Worm (Caenorhabditis elegans) whole organism, L1 larva: ENCODE data around the gene ZC412.3.

ENCODE experiments used
- C16A3.4 ChIP-seq: fragments of 150-350 bp; optimal IDR thresholded peaks from 2 replicates; lab custom pipeline; 2014; ENCODE audit warnings: missing biosample characterization, missing genetic modification characterization
- C34B4.2 ChIP-seq: sonication (generic microtip); optimal IDR thresholded peaks from 2 replicates; lab custom pipeline; 2017; ENCODE audit warnings: mild to moderate bottlenecking, missing genetic modification characterization, missing compliant biosample characterization
- aha-1 ChIP-seq: fragments of 150-350 bp; optimal IDR thresholded peaks from 2 replicates; lab custom pipeline; 2014; ENCODE audit warnings: missing biosample characterization, missing genetic modification characterization
- blmp-1 ChIP-seq: fragments of 150-350 bp; optimal IDR thresholded peaks from 2 replicates; lab custom pipeline; 2014; ENCODE audit warnings: missing biosample characterization, missing genetic modification characterization
- ceh-63 ChIP-seq: fragments of 200-800 bp; sonication (Bioruptor generic); optimal IDR thresholded peaks from 2 replicates; lab custom pipeline; 2018; ENCODE audit warnings: mild to moderate bottlenecking, missing genetic modification characterization, missing compliant biosample characterization
- ceh-88 ChIP-seq: fragments of 200-800 bp; sonication (Bioruptor generic); IDR thresholded peaks from 2 replicates; pipeline ENCODE4 v1.3.6; 2022; ENCODE audit warnings: missing genetic modification characterization, missing compliant biosample characterization
- ceh-90 ChIP-seq: sonication (generic microtip); optimal IDR thresholded peaks from 2 replicates; lab custom pipeline; 2016; ENCODE audit warnings: missing genetic modification characterization, missing compliant biosample characterization
- dpl-1 ChIP-seq, 3 experiments: fragments of 150-350 bp in 2 of 3; sonication (generic microtip) in 1 of 3; optimal IDR thresholded peaks; 2 replicates each; lab custom pipeline; 2014 to 2017; ENCODE audit warnings: missing biosample characterization in 3 of 3, missing genetic modification characterization in 3 of 3, missing genetic modification reagents in 3 of 3
- dsc-1 ChIP-seq: sonication (generic microtip); optimal IDR thresholded peaks from 2 replicates; lab custom pipeline; 2016; ENCODE audit warnings: mild to moderate bottlenecking, missing genetic modification characterization, missing compliant biosample characterization
- egl-13 ChIP-seq: sonication (generic microtip); optimal IDR thresholded peaks from 2 replicates; lab custom pipeline; 2016; ENCODE audit warnings: missing genotype, missing genetic modification reagents, missing genetic modification characterization, missing compliant biosample characterization
- egl-27 ChIP-seq, 2 experiments: fragments of 150-350 bp in 1 of 2; sonication (generic microtip); optimal IDR thresholded peaks; 3 replicates each; lab custom pipeline; 2017 to 2018; ENCODE audit warnings: missing biosample characterization in 2 of 2, missing genetic modification characterization in 2 of 2, missing genetic modification reagents in 2 of 2
- elt-2 ChIP-seq: sonication (generic microtip); optimal IDR thresholded peaks from 2 replicates; lab custom pipeline; 2016; ENCODE audit warnings: missing genetic modification characterization, mild to moderate bottlenecking, inconsistent platforms, missing compliant biosample characterization, missing genetic modification reagents
- elt-3 ChIP-seq, 6 experiments: fragments of 150-350 bp in 1 of 6; sonication (generic microtip); optimal IDR thresholded peaks; 2 replicates each; lab custom pipeline; 2017 to 2018; ENCODE audit warnings: missing biosample characterization in 6 of 6, missing genetic modification characterization in 6 of 6, inconsistent platforms in 1 of 6
- ets-5 ChIP-seq: fragments of 200-800 bp; sonication (Bioruptor generic); IDR thresholded peaks from 2 replicates; pipeline ENCODE4 v1.3.6; 2022; ENCODE audit warnings: missing genetic modification characterization, missing compliant biosample characterization
- fkh-8 ChIP-seq: sonication (generic microtip); optimal IDR thresholded peaks from 2 replicates; lab custom pipeline; 2016; ENCODE audit warnings: mild to moderate bottlenecking, missing genetic modification characterization, missing compliant biosample characterization
- fos-1 ChIP-seq: fragments of 150-350 bp; optimal IDR thresholded peaks from 2 replicates; lab custom pipeline; 2014; ENCODE audit warnings: missing biosample characterization, missing genetic modification characterization
- hlh-4 ChIP-seq: sonication (generic microtip); optimal IDR thresholded peaks from 2 replicates; lab custom pipeline; 2016; ENCODE audit warnings: mild to moderate bottlenecking, missing genetic modification characterization, missing compliant biosample characterization
- hpl-2 ChIP-seq: fragments of 150-350 bp; optimal IDR thresholded peaks from 2 replicates; lab custom pipeline; 2014; ENCODE audit warnings: missing biosample characterization, missing genetic modification reagents, missing genetic modification characterization
- lin-13 ChIP-seq: fragments of 150-350 bp; optimal IDR thresholded peaks from 2 replicates; lab custom pipeline; 2014; ENCODE audit warnings: missing biosample characterization, missing genetic modification reagents, missing genetic modification characterization
- lin-14 ChIP-seq: fragments of 200-800 bp; sonication (Bioruptor generic); optimal IDR thresholded peaks from 2 replicates; lab custom pipeline; 2018; ENCODE audit warnings: mild to moderate bottlenecking, missing genetic modification characterization, moderate library complexity, missing compliant biosample characterization
- lin-35 ChIP-seq, 2 experiments: fragments of 150-350 bp; optimal IDR thresholded peaks; 2 replicates each; lab custom pipeline; 2014; ENCODE audit warnings: missing biosample characterization in 2 of 2, missing genetic modification characterization in 2 of 2, missing genetic modification reagents in 2 of 2
- lin-39 ChIP-seq: fragments of 150-350 bp; optimal IDR thresholded peaks from 2 replicates; lab custom pipeline; 2014; ENCODE audit warnings: missing biosample characterization, missing genetic modification reagents, missing genetic modification characterization
- mab-9 ChIP-seq: fragments of 200-800 bp; sonication (Bioruptor generic); IDR thresholded peaks from 2 replicates; pipeline ENCODE4 v1.3.6; 2022; ENCODE audit warnings: missing genetic modification reagents, missing genetic modification characterization, missing compliant biosample characterization
- nhr-11 ChIP-seq: fragments of 150-350 bp; optimal IDR thresholded peaks from 2 replicates; lab custom pipeline; 2014; ENCODE audit warnings: missing biosample characterization, missing genetic modification characterization
- nhr-12 ChIP-seq: sonication (generic microtip); optimal IDR thresholded peaks from 2 replicates; lab custom pipeline; 2017; ENCODE audit warnings: missing biosample characterization, missing genetic modification characterization
- nhr-20 ChIP-seq: sonication (generic microtip); optimal IDR thresholded peaks from 2 replicates; lab custom pipeline; 2016; ENCODE audit warnings: mild to moderate bottlenecking, missing genetic modification characterization, missing compliant biosample characterization
- nhr-28 ChIP-seq: fragments of 150-350 bp; optimal IDR thresholded peaks from 2 replicates; lab custom pipeline; 2014; ENCODE audit warnings: missing biosample characterization, missing genetic modification characterization
- nhr-71 ChIP-seq: sonication (generic microtip); optimal IDR thresholded peaks from 2 replicates; lab custom pipeline; 2016; ENCODE audit warnings: mild to moderate bottlenecking, missing genetic modification characterization, moderate library complexity, missing compliant biosample characterization
- nhr-76 ChIP-seq: sonication (generic microtip); optimal IDR thresholded peaks from 2 replicates; lab custom pipeline; 2017; ENCODE audit warnings: missing biosample characterization, missing genetic modification characterization
- nhr-84 ChIP-seq: sonication (generic microtip); optimal IDR thresholded peaks from 2 replicates; lab custom pipeline; 2017; ENCODE audit warnings: missing biosample characterization, missing genetic modification characterization
- nhr-85 ChIP-seq: sonication (generic microtip); peaks from one replicate; lab custom pipeline; 2016; ENCODE audit warnings: missing genetic modification characterization, inconsistent platforms, missing compliant biosample characterization
- nhr-90 ChIP-seq: sonication (generic microtip); optimal IDR thresholded peaks from 2 replicates; lab custom pipeline; 2016; ENCODE audit warnings: mild to moderate bottlenecking, missing genetic modification characterization, missing compliant biosample characterization; ENCODE audit not compliant: poor library complexity
- pax-3 ChIP-seq: fragments of 200-800 bp; sonication (Bioruptor generic); optimal IDR thresholded peaks from 2 replicates; lab custom pipeline; 2018; ENCODE audit warnings: mild to moderate bottlenecking, missing genetic modification characterization, moderate library complexity, missing compliant biosample characterization
- pqm-1 ChIP-seq: sonication (generic microtip); optimal IDR thresholded peaks from 3 replicates; lab custom pipeline; 2017; ENCODE audit warnings: missing biosample characterization, missing genetic modification characterization
- rnt-1 ChIP-seq: sonication (generic microtip); optimal IDR thresholded peaks from 2 replicates; lab custom pipeline; 2016; ENCODE audit warnings: mild to moderate bottlenecking, missing genetic modification characterization, moderate library complexity, missing compliant biosample characterization
- skn-1 ChIP-seq: fragments of 150-350 bp; optimal IDR thresholded peaks from 2 replicates; lab custom pipeline; 2014; ENCODE audit warnings: missing biosample characterization, missing genetic modification characterization
- snpc-4 ChIP-seq: fragments of 150-350 bp; optimal IDR thresholded peaks from 2 replicates; lab custom pipeline; 2014; ENCODE audit warnings: missing biosample characterization, missing genetic modification characterization
- snu-23 ChIP-seq: sonication (generic microtip); optimal IDR thresholded peaks from 2 replicates; lab custom pipeline; 2016; ENCODE audit warnings: missing genetic modification characterization, missing compliant biosample characterization
- sox-4 ChIP-seq: sonication (generic microtip); optimal IDR thresholded peaks from 2 replicates; lab custom pipeline; 2016; ENCODE audit warnings: missing genetic modification characterization, missing compliant biosample characterization
- sptf-1 ChIP-seq: fragments of 150-350 bp; optimal IDR thresholded peaks from 2 replicates; lab custom pipeline; 2014; ENCODE audit warnings: missing biosample characterization, missing genetic modification characterization
- sup-37 ChIP-seq: fragments of 200-800 bp; sonication (Bioruptor generic); optimal IDR thresholded peaks from 2 replicates; lab custom pipeline; 2018; ENCODE audit warnings: mild to moderate bottlenecking, missing genetic modification characterization, missing compliant biosample characterization
- unc-30 ChIP-seq: sonication (generic microtip); optimal IDR thresholded peaks from 2 replicates; lab custom pipeline; 2017; ENCODE audit warnings: missing biosample characterization, missing genetic modification characterization
- unc-62 ChIP-seq: fragments of 150-350 bp; optimal IDR thresholded peaks from 2 replicates; lab custom pipeline; 2014; ENCODE audit warnings: missing biosample characterization, missing genetic modification reagents, missing genetic modification characterization
- unc-86 ChIP-seq: sonication (generic microtip); optimal IDR thresholded peaks from 2 replicates; lab custom pipeline; 2016; ENCODE audit warnings: missing genetic modification characterization, missing compliant biosample characterization
- unc-98 ChIP-seq: fragments of 200-800 bp; sonication (Bioruptor generic); IDR thresholded peaks from 2 replicates; pipeline ENCODE4 v1.3.6; 2022; ENCODE audit warnings: missing genetic modification characterization, missing compliant biosample characterization
- zag-1 ChIP-seq: fragments of 150-350 bp; optimal IDR thresholded peaks from 2 replicates; lab custom pipeline; 2014; ENCODE audit warnings: missing biosample characterization, missing genetic modification characterization

The ZC412.3 gene

ce11 chrV:14838130-14838529 is 33.2 kb downstream of the ZC412.3 start:
- TF ChIP-seq rnt-1 (tag; lab: Kevin White, UChicago) = no peak
- no peak for TF ChIP-seq unc-30
- TF ChIP-seq lin-35 (GFP tag; optimal IDR thresholded peaks at IDR 0.05; lab: Kevin White, UChicago) = no peak
- no peak for TF ChIP-seq fos-1 (tag; lab: Kevin White, UChicago)
- TF ChIP-seq nhr-71 (tag; lab: Kevin White, UChicago) = no peak
- no peak for TF ChIP-seq dsc-1
- no peak for TF ChIP-seq ceh-63
- TF ChIP-seq nhr-28 (tag; lab: Kevin White, UChicago) = no peak
- TF ChIP-seq lin-39 (tag; lab: Kevin White, UChicago) = no peak

- TF ChIP-seq lin-14 (GFP tag; lab: Kevin White, UChicago) (peak; percentile 55), unc-62 (GFP tag; lab: Kevin White, UChicago) (no peak), fos-1 (tag; lab: Kevin White, UChicago) (no peak), snu-23 (peak; percentile 0), unc-98 (GFP tag; lab: Robert Waterston, UW) (no peak), C34B4.2 (tag; lab: Kevin White, UChicago) (no peak), unc-30 (no peak), egl-27 (tag; optimal IDR thresholded peaks at IDR 0.05; lab: Kevin White, UChicago) (no peak), nhr-76 (no peak), zag-1 (tag; lab: Kevin White, UChicago) (no peak), blmp-1 (tag; lab: Kevin White, UChicago) (peak; percentile 93), elt-3 (tag; optimal IDR thresholded peaks at IDR 0.05; lab: Kevin White, UChicago) (no peak), fkh-8 (tag; lab: Kevin White, UChicago) (no peak)
- TF ChIP-seq, all 84 proteins: peak for 3
Measured at ce11 chrV:14835075-14835991, 36.0 kb downstream of the ZC412.3 start.

- TF ChIP-seq zag-1 (tag; lab: Kevin White, UChicago) = no peak
- TF ChIP-seq nhr-84 (tag; lab: Kevin White, UChicago) = no peak
- no peak for TF ChIP-seq unc-98 (GFP tag; lab: Robert Waterston, UW)
- no peak for TF ChIP-seq sup-37 (GFP tag; lab: Kevin White, UChicago)
- TF ChIP-seq aha-1 (tag; lab: Kevin White, UChicago) = no peak
- TF ChIP-seq sox-4 (tag; lab: Kevin White, UChicago) = no peak
- TF ChIP-seq lin-14 (GFP tag; lab: Kevin White, UChicago) = peak; percentile 88
- no peak for TF ChIP-seq hpl-2 (GFP tag; lab: Kevin White, UChicago)
- TF ChIP-seq unc-62 (GFP tag; lab: Kevin White, UChicago) = no peak
- no peak for TF ChIP-seq blmp-1 (tag; lab: Kevin White, UChicago)
- no peak for TF ChIP-seq ceh-90 (tag; lab: Kevin White, UChicago)
- TF ChIP-seq unc-86 = peak; percentile 59
- TF ChIP-seq elt-2 (tag; lab: Kevin White, UChicago) = no peak
- no peak for TF ChIP-seq egl-13 (tag; lab: Kevin White, UChicago)
- TF ChIP-seq nhr-12 (tag; lab: Kevin White, UChicago) = no peak
- no peak for TF ChIP-seq C16A3.4 (tag; lab: Kevin White, UChicago)
- TF ChIP-seq pax-3 = no peak
- no peak for TF ChIP-seq skn-1 (tag; lab: Kevin White, UChicago)
- TF ChIP-seq snpc-4 (tag; lab: Kevin White, UChicago) = no peak
- TF ChIP-seq mab-9 (GFP tag; lab: Robert Waterston, UW) = no peak
- TF ChIP-seq ceh-88 (GFP tag; lab: Robert Waterston, UW) = no peak
- TF ChIP-seq snu-23 = peak; percentile 21
- TF ChIP-seq sptf-1 (tag; lab: Kevin White, UChicago) = no peak
- no peak for TF ChIP-seq ets-5
- TF ChIP-seq unc-30 = no peak
- TF ChIP-seq fos-1 (tag; lab: Kevin White, UChicago) = no peak
- TF ChIP-seq nhr-85 (tag; lab: Kevin White, UChicago) = no peak
- TF ChIP-seq nhr-11 (tag; lab: Kevin White, UChicago) = no peak
- TF ChIP-seq dpl-1 (GFP tag; optimal IDR thresholded peaks at IDR 0.05; lab: Kevin White, UChicago) = peak in 1 of 3 experiments; percentile 11
- peak; percentile 30 for TF ChIP-seq nhr-71 (tag; lab: Kevin White, UChicago)
- no peak for TF ChIP-seq nhr-90
- no peak for TF ChIP-seq pqm-1 (tag; lab: Kevin White, UChicago)
- TF ChIP-seq nhr-76 = no peak
- no peak for TF ChIP-seq nhr-20 (tag; lab: Kevin White, UChicago)
- TF ChIP-seq hlh-4 (tag; lab: Kevin White, UChicago) = no peak
- no peak for TF ChIP-seq lin-13
- no peak for TF ChIP-seq lin-39 (tag; lab: Kevin White, UChicago)
Measured at ce11 chrV:14833219-14833618, 38.1 kb downstream of the ZC412.3 start.
